Worm (Caenorhabditis elegans): ENCODE data around the gene rpl-26.

rpl-26 gene

DNA sequence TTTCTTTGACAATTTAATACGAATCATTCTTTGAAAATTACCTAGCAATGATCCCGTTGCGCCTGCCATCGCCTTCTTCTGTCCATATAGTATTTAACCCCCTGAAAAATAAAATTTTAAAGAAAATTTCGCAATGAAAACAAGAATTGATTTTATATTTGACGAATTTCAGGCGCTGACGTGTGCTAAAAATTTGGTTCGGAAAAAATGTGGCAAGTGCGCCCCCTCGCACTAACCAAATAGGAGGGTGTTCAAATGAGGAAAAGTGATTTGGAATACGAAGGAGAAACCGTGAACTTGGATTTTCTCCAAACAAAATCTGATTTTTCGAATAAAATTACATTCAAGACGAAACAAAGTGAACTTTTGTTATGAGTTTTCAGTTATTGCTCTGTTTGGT is 36.5 kb upstream of the rpl-26 start, which contains the start of gene stc-1:
stc-1 (minus strand) TSS at position 101 of the 400 bp plus-strand sequence.
- TF ChIP-seq syd-9 (tag; optimal IDR thresholded peaks at IDR 0.05): no peak
- TF ChIP-seq elt-2 (tag; optimal IDR thresholded peaks at IDR 0.05): peak; percentile 3
- no peak for TF ChIP-seq sox-4 (tag; optimal IDR thresholded peaks at IDR 0.05)
- no peak for TF ChIP-seq tbx-7 (tag; optimal IDR thresholded peaks at IDR 0.05)

DNA sequence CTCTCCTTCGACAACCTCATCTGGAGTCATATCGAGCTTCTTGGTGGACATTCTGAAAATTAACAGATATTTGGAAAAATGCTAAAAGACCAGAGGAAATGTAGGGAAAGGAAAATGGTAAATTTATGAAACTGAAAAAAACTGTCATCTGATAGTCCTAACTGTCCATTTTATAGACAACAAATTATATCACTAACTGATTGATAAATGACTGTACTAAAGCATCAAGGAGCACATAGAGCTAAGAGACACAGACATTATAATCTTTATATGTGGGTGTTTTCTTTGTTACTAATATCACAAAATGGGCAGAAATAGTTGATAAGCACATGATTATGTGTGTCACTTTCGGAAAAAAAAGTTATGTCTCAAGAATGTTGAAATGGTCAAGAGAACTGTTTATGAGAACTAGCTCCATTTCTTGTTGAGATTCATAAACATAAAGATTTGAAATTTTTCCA is 35.7 kb upstream of the rpl-26 start, which contains the start of gene F54C9.3:
F54C9.3 (minus strand) TSS at position 51 of the 461 bp plus-strand sequence.
- TF ChIP-seq ttx-3 (tag; optimal IDR thresholded peaks at IDR 0.05) (no peak), hlh-30 (tag; optimal IDR thresholded peaks at IDR 0.05; ENCODE audit: insufficient read depth) (no peak), fax-1 (tag; optimal IDR thresholded peaks at IDR 0.05) (no peak), ceh-30 (tag; optimal IDR thresholded peaks at IDR 0.05) (no peak), elt-2 (tag; optimal IDR thresholded peaks at IDR 0.05) (peak; percentile 74), sox-2 (GFP tag; IDR thresholded peaks at IDR 0.05) (no peak), fkh-10 (GFP tag; optimal IDR thresholded peaks at IDR 0.05) (no peak), hlh-6 (tag; optimal IDR thresholded peaks at IDR 0.05) (no peak), tbx-2 (tag; optimal IDR thresholded peaks at IDR 0.05) (no peak), ceh-22 (tag; optimal IDR thresholded peaks at IDR 0.05) (no peak), dve-1 (tag; optimal IDR thresholded peaks at IDR 0.05) (peak; percentile 1), K02D7.2 (tag; optimal IDR thresholded peaks at IDR 0.05) (no peak), ama-1 (optimal IDR thresholded peaks at IDR 0.05) (no peak), ceh-18 (tag; optimal IDR thresholded peaks at IDR 0.05) (no peak), pat-9 (tag; optimal IDR thresholded peaks at IDR 0.05) (no peak)

DNA sequence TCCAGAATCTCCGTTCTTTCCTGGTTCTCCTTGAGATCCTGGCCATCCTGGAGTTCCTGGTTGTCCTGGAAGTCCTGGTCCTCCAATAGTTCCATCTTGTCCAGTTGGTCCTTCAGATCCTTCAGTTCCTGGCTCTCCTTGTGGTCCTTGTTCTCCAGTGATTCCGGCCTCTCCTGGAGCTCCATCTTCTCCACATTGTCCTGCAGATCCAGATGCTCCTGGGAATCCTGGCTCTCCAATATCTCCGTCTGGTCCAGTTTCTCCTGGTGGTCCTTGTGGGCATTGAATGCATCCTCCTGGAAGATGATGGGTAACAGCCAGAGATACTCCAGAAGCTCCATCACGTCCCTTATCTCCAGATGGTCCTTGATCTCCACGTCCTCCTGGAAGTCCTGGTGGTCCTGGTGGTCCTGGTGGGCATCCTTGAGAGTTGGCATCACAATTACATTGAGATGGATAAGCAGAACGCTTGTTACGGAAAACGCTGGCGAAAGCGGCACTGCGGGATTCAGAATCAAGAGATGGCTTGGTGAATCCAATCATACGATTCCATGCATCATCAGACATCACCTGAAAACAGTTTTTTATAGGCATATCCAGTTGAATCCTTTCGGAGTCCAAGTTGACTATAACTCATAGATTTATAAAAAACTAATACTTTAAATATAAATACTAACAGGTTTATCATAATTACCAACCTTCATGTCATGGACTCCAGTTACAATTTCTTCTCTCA is 34.2 kb upstream of the rpl-26 start:
- peak; percentile 60 for TF ChIP-seq hlh-6 (tag; optimal IDR thresholded peaks at IDR 0.05)
- no peak for TF ChIP-seq gmeb-2 (tag; optimal IDR thresholded peaks at IDR 0.05)
- TF ChIP-seq hlh-15 (tag; optimal IDR thresholded peaks at IDR 0.05): no peak

DNA sequence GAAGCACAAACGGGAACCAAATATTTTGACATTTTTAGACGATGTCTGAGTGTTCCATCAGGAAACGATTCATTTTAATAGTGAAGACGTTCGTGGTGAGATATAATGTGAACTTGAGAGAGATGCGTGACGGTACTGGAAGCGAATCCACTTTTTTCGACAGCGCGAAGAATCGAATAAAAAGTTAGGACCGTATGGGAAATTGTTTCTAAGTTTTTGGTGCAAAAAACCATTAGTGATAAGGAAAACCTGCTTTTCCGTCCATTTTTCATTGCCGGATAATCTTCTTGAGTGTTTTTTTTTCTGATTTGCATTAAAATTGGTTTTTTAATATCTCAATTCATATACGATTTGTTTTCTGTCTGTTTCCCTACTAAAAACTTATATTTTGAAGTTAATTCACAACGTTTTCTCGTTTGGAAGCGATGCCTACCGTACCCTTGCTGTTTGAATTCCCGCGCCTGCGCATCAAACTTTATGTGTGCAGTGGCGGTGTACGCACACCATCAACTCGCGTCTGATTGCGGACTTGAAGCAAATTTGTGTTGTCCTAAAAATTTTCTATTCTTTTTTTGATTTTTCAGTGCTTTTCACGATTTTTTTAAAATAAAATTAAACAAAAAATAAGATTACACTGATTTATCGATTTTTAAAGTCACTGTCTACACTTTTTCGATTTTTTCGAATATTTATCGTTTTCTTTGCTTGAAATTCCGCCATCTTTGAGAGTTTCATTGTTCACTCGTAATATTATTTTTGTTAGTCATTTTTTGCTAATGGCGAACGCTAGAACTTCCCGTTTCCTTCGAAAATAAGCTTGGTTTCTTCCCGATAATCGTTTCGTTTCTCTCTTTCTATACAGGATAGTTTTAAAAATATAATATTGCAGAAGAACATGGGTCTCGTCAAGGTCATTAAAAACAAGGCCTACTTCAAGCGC is 33.3 kb upstream of the rpl-26 start, which contains the start of the genes col-38 and rpl-5:
col-38 (minus strand) TSS at position 51 of the 940 bp plus-strand sequence.
rpl-5 (plus strand) TSS at position 890 of the 940 bp plus-strand sequence.
- TF ChIP-seq ceh-31 (tag; optimal IDR thresholded peaks at IDR 0.05): peak; percentile 74
- peak; percentile 48 for TF ChIP-seq ref-2 (tag; optimal IDR thresholded peaks at IDR 0.05)
- no peak for TF ChIP-seq lin-11 (tag; optimal IDR thresholded peaks at IDR 0.05)
- TF ChIP-seq C38D4.7 (GFP tag; optimal IDR thresholded peaks at IDR 0.05): no peak
- TF ChIP-seq madf-2 (tag; optimal IDR thresholded peaks at IDR 0.05): peak; percentile 29
- TF ChIP-seq ets-4 (tag; optimal IDR thresholded peaks at IDR 0.05): peak; percentile 46
- peak; percentile 67 for TF ChIP-seq unc-42 (tag; optimal IDR thresholded peaks at IDR 0.05)
- TF ChIP-seq ceh-48 (tag; optimal IDR thresholded peaks at IDR 0.05): peak; percentile 0
- TF ChIP-seq K02D7.2 (tag; optimal IDR thresholded peaks at IDR 0.05): no peak
- no peak for TF ChIP-seq hlh-13 (GFP tag; optimal IDR thresholded peaks at IDR 0.05)
- TF ChIP-seq ceh-6 (GFP tag; optimal IDR thresholded peaks at IDR 0.05): no peak
- TF ChIP-seq dve-1 (tag; optimal IDR thresholded peaks at IDR 0.05): peak; percentile 68
- peak; percentile 65 for TF ChIP-seq hlh-30 (tag; optimal IDR thresholded peaks at IDR 0.05; ENCODE audit: insufficient read depth)
- peak; percentile 7 for TF ChIP-seq F13H6.1 (tag; optimal IDR thresholded peaks at IDR 0.05)
- TF ChIP-seq unc-55 (GFP tag; optimal IDR thresholded peaks at IDR 0.05): peak; percentile 56
- no peak for TF ChIP-seq lim-6 (tag; optimal IDR thresholded peaks at IDR 0.05)
- TF ChIP-seq unc-86 (tag; optimal IDR thresholded peaks at IDR 0.05): no peak
- TF ChIP-seq npax-4 (tag; optimal IDR thresholded peaks at IDR 0.05): no peak
- no peak for TF ChIP-seq eyg-1 (tag; optimal IDR thresholded peaks at IDR 0.05)
- TF ChIP-seq ceh-2 (tag; optimal IDR thresholded peaks at IDR 0.05): no peak
- TF ChIP-seq tbx-2 (tag; optimal IDR thresholded peaks at IDR 0.05): peak; percentile 65
- peak; percentile 71 for TF ChIP-seq rnt-1 (tag; optimal IDR thresholded peaks at IDR 0.05)
- no peak for TF ChIP-seq ztf-16 (tag; optimal IDR thresholded peaks at IDR 0.05)
- peak; percentile 66 for TF ChIP-seq ceh-34 (tag; optimal IDR thresholded peaks at IDR 0.05)
- peak; percentile 48 for TF ChIP-seq C08G9.2 (tag; optimal IDR thresholded peaks at IDR 0.05)
- no peak for TF ChIP-seq hlh-6 (tag; optimal IDR thresholded peaks at IDR 0.05)
- TF ChIP-seq gmeb-2 (tag; optimal IDR thresholded peaks at IDR 0.05): no peak
- no peak for TF ChIP-seq sox-2 (GFP tag; IDR thresholded peaks at IDR 0.05)
- TF ChIP-seq nhr-11 (tag; optimal IDR thresholded peaks at IDR 0.05): no peak
- TF ChIP-seq zip-5 (tag; optimal IDR thresholded peaks at IDR 0.05): no peak
